Fruit fly (Drosophila melanogaster): Measurements from ENCODE around the gene nac.

Gene nac

DNA sequence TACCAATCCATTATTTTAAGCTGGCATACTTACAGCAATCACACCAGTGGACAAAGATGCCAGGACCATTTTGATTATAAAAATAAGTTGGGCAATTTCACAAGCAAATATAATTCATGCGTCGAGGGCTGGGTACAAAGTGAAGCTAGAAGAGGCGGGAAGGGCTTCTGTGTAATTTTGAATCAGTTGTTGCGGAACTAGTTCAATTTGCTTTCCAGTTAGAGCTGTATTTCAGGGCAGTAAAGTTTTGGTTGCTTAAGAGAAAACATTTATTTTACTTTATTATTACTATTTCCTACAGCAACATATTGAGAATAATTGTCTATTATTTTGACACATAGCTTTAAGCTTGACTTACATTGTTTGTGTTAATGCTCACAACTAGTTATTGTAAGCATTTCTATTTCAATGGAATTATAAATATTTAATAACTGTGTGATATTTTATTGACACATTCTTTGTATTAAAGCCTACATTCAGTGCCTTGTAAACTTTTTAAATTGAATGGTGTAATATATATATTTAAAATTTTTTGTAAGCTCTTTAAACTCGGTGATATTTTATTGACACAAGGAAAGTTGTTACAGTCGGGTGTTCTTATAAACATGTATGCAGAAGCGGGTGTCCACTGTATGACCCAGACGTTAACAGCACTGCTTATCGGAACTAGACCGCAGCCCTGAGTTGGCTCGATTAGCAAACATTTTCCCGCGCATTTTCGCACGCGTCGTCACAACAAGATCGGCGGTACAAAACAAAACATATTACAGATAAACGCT, 39.3 kb downstream of the nac start, which contains the start of the genes RPA1 and Mcm2 (continued):
- TF ChIP-seq Hr38 (GFP tag; optimal IDR thresholded peaks at IDR 0.05) (no peak), vri (GFP tag; optimal IDR thresholded peaks at IDR 0.05) (no peak), CG7368 (GFP tag; optimal IDR thresholded peaks at IDR 0.05) (peak; percentile 56), eg (GFP tag; IDR thresholded peaks at IDR 0.05) (peak; percentile 80), lz (GFP tag; optimal IDR thresholded peaks at IDR 0.05) (peak; percentile 86), esn (GFP tag; optimal IDR thresholded peaks at IDR 0.05) (peak; percentile 85), pdm3 (GFP tag; optimal IDR thresholded peaks at IDR 0.05) (no peak), CG3919 (GFP tag; optimal IDR thresholded peaks at IDR 0.05) (peak; percentile 83), CG8119 (GFP tag; IDR thresholded peaks at IDR 0.05) (peak; percentile 66; the same call in 2 of the 3 replicates), CG3032 (tag; optimal IDR thresholded peaks at IDR 0.05) (peak; percentile 84), CG16779 (tag; optimal IDR thresholded peaks at IDR 0.05) (no peak), Sox102F (GFP tag; optimal IDR thresholded peaks at IDR 0.05) (peak; percentile 68), ss (GFP tag; optimal IDR thresholded peaks at IDR 0.05) (no peak), CG11294 (GFP tag; IDR thresholded peaks at IDR 0.05) (peak; percentile 76), Sox15 (GFP tag; optimal IDR thresholded peaks at IDR 0.05) (peak; percentile 85), OdsH (GFP tag; optimal IDR thresholded peaks at IDR 0.05) (peak; percentile 86), dsx (GFP tag; optimal IDR thresholded peaks at IDR 0.05; ENCODE audit: poor library complexity, severe bottlenecking) (peak; percentile 63), CG8632 (GFP tag; optimal IDR thresholded peaks at IDR 0.05) (peak; percentile 67), CG6808 (GFP tag; optimal IDR thresholded peaks at IDR 0.05) (peak; percentile 67), Smox (GFP tag; optimal IDR thresholded peaks at IDR 0.05) (peak; percentile 80), achi (GFP tag; optimal IDR thresholded peaks at IDR 0.05) (peak; percentile 80), svp (GFP tag) (peak; percentile 94), CG11762 (GFP tag; optimal IDR thresholded peaks at IDR 0.05; ENCODE audit: insufficient read depth) (peak; percentile 69), CG34406 (GFP tag; optimal IDR thresholded peaks at IDR 0.05) (peak; percentile 78), CG15336 (GFP tag; IDR thresholded peaks at IDR 0.05) (peak; percentile 76), CG1621 (tag; optimal IDR thresholded peaks at IDR 0.05) (no peak), acj6 (GFP tag; optimal IDR thresholded peaks at IDR 0.05) (peak; percentile 84), fd59A (GFP tag; optimal IDR thresholded peaks at IDR 0.05) (peak; percentile 57), CG31627 (GFP tag; optimal IDR thresholded peaks at IDR 0.05) (peak; percentile 87), CG32006 (GFP tag; optimal IDR thresholded peaks at IDR 0.05) (peak; percentile 88)

- no peak for TF ChIP-seq esn (GFP tag; optimal IDR thresholded peaks at IDR 0.05)
These were observed 42.2 kb downstream of the nac start for dm6 chr3R:8261634-8262033.

dm6 chr3R:8256040-8256439, 47.8 kb downstream of the nac start:
- TF ChIP-seq OdsH (GFP tag; optimal IDR thresholded peaks at IDR 0.05) (peak; percentile 39), CG34406 (GFP tag; optimal IDR thresholded peaks at IDR 0.05) (no peak), CG6792 (GFP tag; optimal IDR thresholded peaks at IDR 0.05) (no peak), Gug (GFP tag; IDR thresholded peaks at IDR 0.05) (peak; percentile 45; the same call in 1 of the 2 replicates), CG4318 (GFP tag; optimal IDR thresholded peaks at IDR 0.05) (peak; percentile 58), Hr4 (GFP tag; optimal IDR thresholded peaks at IDR 0.05) (peak; percentile 73), CG8119 (GFP tag; IDR thresholded peaks at IDR 0.05) (peak; percentile 84), Lpt (GFP tag; optimal IDR thresholded peaks at IDR 0.05) (peak; percentile 58), CG6276 (GFP tag; optimal IDR thresholded peaks at IDR 0.05) (peak; percentile 71), CG11294 (GFP tag; IDR thresholded peaks at IDR 0.05) (peak; percentile 20; the same call in 1 of the 2 replicates), CG15336 (GFP tag; IDR thresholded peaks at IDR 0.05) (peak; percentile 86), pdm3 (GFP tag; optimal IDR thresholded peaks at IDR 0.05) (peak; percentile 40), CG32006 (GFP tag; optimal IDR thresholded peaks at IDR 0.05) (peak; percentile 77), acj6 (GFP tag; optimal IDR thresholded peaks at IDR 0.05) (no peak), dac (GFP tag; optimal IDR thresholded peaks at IDR 0.05) (peak; percentile 37), Eip78C (GFP tag) (peak; percentile 70), CG9139 (GFP tag; optimal IDR thresholded peaks at IDR 0.05) (no peak), salr (GFP tag; optimal IDR thresholded peaks at IDR 0.05) (peak in 1 of 2 experiments; percentile 30), CG11902 (GFP tag; optimal IDR thresholded peaks at IDR 0.05) (no peak), CG1621 (tag; optimal IDR thresholded peaks at IDR 0.05) (no peak)

All from whole organism, prepupa.